Worm (Caenorhabditis elegans) whole organism, late embryonic: ENCODE measurements around the gene T02B11.4.

ENCODE experiments used
- F13H6.1 ChIP-seq: sonication (generic microtip); optimal IDR thresholded peaks from 2 replicates; lab custom pipeline; 2016; ENCODE audit warnings: missing genetic modification characterization, missing compliant biosample characterization
- K02D7.2 ChIP-seq: sonication (generic microtip); optimal IDR thresholded peaks from 2 replicates; lab custom pipeline; 2017; ENCODE audit warnings: mild to moderate bottlenecking, missing genetic modification characterization, missing compliant biosample characterization
- K09A11.1 ChIP-seq: sonication (generic microtip); optimal IDR thresholded peaks from 2 replicates; lab custom pipeline; 2017; ENCODE audit warnings: antibody characterized with exemption, mild to moderate bottlenecking, missing genetic modification characterization, missing compliant biosample characterization; ENCODE audit not compliant: insufficient read depth
- T23F11.4 ChIP-seq: fragments of 200-800 bp; sonication (Bioruptor generic); optimal IDR thresholded peaks from 2 replicates; lab custom pipeline; 2018; ENCODE audit warnings: mild to moderate bottlenecking, missing genetic modification characterization, missing compliant biosample characterization
- Y22D7AL.16 ChIP-seq: sonication (generic microtip); optimal IDR thresholded peaks from 2 replicates; lab custom pipeline; 2016; ENCODE audit warnings: missing genetic modification characterization, missing compliant biosample characterization
- ama-1 ChIP-seq: fragments of 150-350 bp; optimal IDR thresholded peaks from 2 replicates; lab custom pipeline; 2014
- ceh-19 ChIP-seq: fragments of 200-800 bp; sonication (Bioruptor generic); optimal IDR thresholded peaks from 2 replicates; lab custom pipeline; 2018; ENCODE audit warnings: mild to moderate bottlenecking, missing genetic modification characterization, missing compliant biosample characterization
- ceh-2 ChIP-seq: sonication (generic microtip); optimal IDR thresholded peaks from 2 replicates; lab custom pipeline; 2016; ENCODE audit warnings: missing genotype, missing genetic modification characterization, missing compliant biosample characterization
- ceh-22 ChIP-seq: sonication (generic microtip); optimal IDR thresholded peaks from 2 replicates; lab custom pipeline; 2017; ENCODE audit warnings: missing biosample characterization, missing genetic modification characterization
- ceh-31 ChIP-seq: sonication (generic microtip); optimal IDR thresholded peaks from 2 replicates; lab custom pipeline; 2016; ENCODE audit warnings: missing genetic modification characterization, missing compliant biosample characterization
- ceh-34 ChIP-seq: sonication (generic microtip); optimal IDR thresholded peaks from 2 replicates; lab custom pipeline; 2016; ENCODE audit warnings: mild to moderate bottlenecking, missing genetic modification characterization, missing compliant biosample characterization
- ceh-45 ChIP-seq: fragments of 200-800 bp; sonication (Bioruptor generic); IDR thresholded peaks from 2 replicates; pipeline ENCODE4 v1.3.6; 2022; ENCODE audit warnings: missing genetic modification reagents, missing genetic modification characterization, missing compliant biosample characterization
- ceh-48 ChIP-seq: sonication (generic microtip); optimal IDR thresholded peaks from 2 replicates; lab custom pipeline; 2016; ENCODE audit warnings: missing genetic modification characterization, inconsistent platforms, missing compliant biosample characterization
- ceh-6 ChIP-seq: fragments of 200-800 bp; sonication (Bioruptor generic); optimal IDR thresholded peaks from 2 replicates; lab custom pipeline; 2018; ENCODE audit warnings: mild to moderate bottlenecking, missing genetic modification characterization, missing compliant biosample characterization
- ceh-9 ChIP-seq: sonication (generic microtip); optimal IDR thresholded peaks from 2 replicates; lab custom pipeline; 2016; ENCODE audit warnings: mild to moderate bottlenecking, missing genetic modification characterization, inconsistent platforms, missing compliant biosample characterization
- che-1 ChIP-seq: sonication (generic microtip); optimal IDR thresholded peaks from 2 replicates; lab custom pipeline; 2016; ENCODE audit warnings: mild to moderate bottlenecking, missing genetic modification characterization, missing compliant biosample characterization
- dmd-4 ChIP-seq: sonication (generic microtip); optimal IDR thresholded peaks from 2 replicates; lab custom pipeline; 2016; ENCODE audit warnings: borderline replicate concordance, missing genetic modification characterization, missing compliant biosample characterization
- elt-2 ChIP-seq: sonication (generic microtip); optimal IDR thresholded peaks from 2 replicates; lab custom pipeline; 2016; ENCODE audit warnings: missing genetic modification reagents, missing genetic modification characterization, missing compliant biosample characterization
- fkh-6 ChIP-seq: sonication (generic microtip); optimal IDR thresholded peaks from 2 replicates; lab custom pipeline; 2016; ENCODE audit warnings: missing genetic modification characterization, missing compliant biosample characterization
- hlh-13 ChIP-seq: fragments of 200-800 bp; sonication (Bioruptor generic); optimal IDR thresholded peaks from 2 replicates; lab custom pipeline; 2018; ENCODE audit warnings: mild to moderate bottlenecking, missing genetic modification characterization, missing compliant biosample characterization
- hlh-15 ChIP-seq: sonication (generic microtip); optimal IDR thresholded peaks from 2 replicates; lab custom pipeline; 2016; ENCODE audit warnings: missing genetic modification characterization, missing compliant biosample characterization
- hlh-6 ChIP-seq: sonication (generic microtip); optimal IDR thresholded peaks from 2 replicates; lab custom pipeline; 2016; ENCODE audit warnings: missing genotype, missing genetic modification characterization, missing compliant biosample characterization
- hlh-8 ChIP-seq: sonication (generic microtip); optimal IDR thresholded peaks from 2 replicates; lab custom pipeline; 2016; ENCODE audit warnings: missing genotype, missing genetic modification characterization, missing compliant biosample characterization
- lim-6 ChIP-seq: sonication (generic microtip); optimal IDR thresholded peaks from 2 replicates; lab custom pipeline; 2016; ENCODE audit warnings: missing genetic modification characterization, missing compliant biosample characterization
- lin-11 ChIP-seq: fragments of 200-800 bp; sonication (Bioruptor generic); optimal IDR thresholded peaks from 2 replicates; lab custom pipeline; 2018; ENCODE audit warnings: mild to moderate bottlenecking, missing genetic modification characterization, missing compliant biosample characterization
- madf-2 ChIP-seq: sonication (generic microtip); optimal IDR thresholded peaks from 2 replicates; lab custom pipeline; 2017; ENCODE audit warnings: missing genetic modification characterization, missing compliant biosample characterization
- nfya-1 ChIP-seq: sonication (generic microtip); optimal IDR thresholded peaks from 2 replicates; lab custom pipeline; 2017; ENCODE audit warnings: missing genetic modification characterization, mild to moderate bottlenecking, missing compliant biosample characterization, antibody characterized with exemption, moderate library complexity
- nhr-11 ChIP-seq: fragments of 150-350 bp; optimal IDR thresholded peaks from 2 replicates; lab custom pipeline; 2014; ENCODE audit warnings: missing biosample characterization, missing genetic modification characterization
- nhr-232 ChIP-seq: sonication (generic microtip); optimal IDR thresholded peaks from 2 replicates; lab custom pipeline; 2016; ENCODE audit warnings: missing genetic modification characterization, missing compliant biosample characterization
- odd-2 ChIP-seq: sonication (generic microtip); optimal IDR thresholded peaks from 2 replicates; lab custom pipeline; 2017; ENCODE audit warnings: antibody characterized with exemption, mild to moderate bottlenecking, missing genetic modification characterization, missing compliant biosample characterization
- pat-9 ChIP-seq: fragments of 200-800 bp; sonication (Bioruptor generic); optimal IDR thresholded peaks from 2 replicates; lab custom pipeline; 2018; ENCODE audit warnings: mild to moderate bottlenecking, missing genetic modification characterization, moderate library complexity, missing compliant biosample characterization
- pax-1 ChIP-seq: fragments of 150-350 bp; optimal IDR thresholded peaks from 2 replicates; lab custom pipeline; 2014; ENCODE audit warnings: missing biosample characterization, missing genetic modification characterization
- pha-2 ChIP-seq: sonication (generic microtip); optimal IDR thresholded peaks from 2 replicates; lab custom pipeline; 2017; ENCODE audit warnings: mild to moderate bottlenecking, missing genetic modification characterization, missing compliant biosample characterization
- ref-2 ChIP-seq: sonication (generic microtip); optimal IDR thresholded peaks from 2 replicates; lab custom pipeline; 2016; ENCODE audit warnings: missing genetic modification characterization, missing compliant biosample characterization
- rnt-1 ChIP-seq: sonication (generic microtip); optimal IDR thresholded peaks from 2 replicates; lab custom pipeline; 2016; ENCODE audit warnings: missing genetic modification characterization, missing compliant biosample characterization
- sdc-2 ChIP-seq: sonication (generic microtip); optimal IDR thresholded peaks from 2 replicates; lab custom pipeline; 2016; ENCODE audit warnings: missing genotype, missing genetic modification characterization, missing compliant biosample characterization
- syd-9 ChIP-seq: sonication (generic microtip); optimal IDR thresholded peaks from 2 replicates; lab custom pipeline; 2016; ENCODE audit warnings: mild to moderate bottlenecking, missing genetic modification characterization, moderate library complexity, missing compliant biosample characterization
- tbx-7 ChIP-seq: sonication (generic microtip); optimal IDR thresholded peaks from 2 replicates; lab custom pipeline; 2016; ENCODE audit warnings: missing genotype, missing genetic modification characterization, missing compliant biosample characterization
- unc-3 ChIP-seq, 2 experiments: fragments of 200-800 bp in 1 of 2; sonication (Bioruptor generic) in 1 of 2; sonication (generic microtip) in 1 of 2; conservative IDR thresholded peaks in 1 of 2; optimal IDR thresholded peaks in 1 of 2; 2 replicates each; pipeline versions ENCODE4 v1.3.6 to Lab custom; 2016 to 2022; ENCODE audit warnings: missing compliant biosample characterization in 2 of 2, missing genetic modification characterization in 2 of 2, missing genetic modification reagents in 1 of 2
- unc-42 ChIP-seq: sonication (generic microtip); optimal IDR thresholded peaks from 2 replicates; lab custom pipeline; 2016; ENCODE audit warnings: missing genotype, missing genetic modification characterization, missing compliant biosample characterization
- unc-55 ChIP-seq: sonication (generic microtip); optimal IDR thresholded peaks from 2 replicates; lab custom pipeline; 2017; ENCODE audit warnings: missing biosample characterization, missing genetic modification reagents, missing genetic modification characterization
- zip-5 ChIP-seq: sonication (generic microtip); optimal IDR thresholded peaks from 2 replicates; lab custom pipeline; 2016; ENCODE audit warnings: missing genetic modification characterization, missing compliant biosample characterization

Gene T02B11.4

ce11 chrV:884324-884723 is 13.4 kb upstream of the T02B11.4 start, which contains the start of gene srj-38:
Gene srj-38 (minus strand): TSS chrV:884424.
- TF ChIP-seq elt-2 (tag; lab: Kevin White, UChicago) (no peak), madf-2 (tag; lab: Kevin White, UChicago) (no peak), ama-1 (no peak), lim-6 (tag; lab: Kevin White, UChicago) (no peak), hlh-15 (tag; lab: Kevin White, UChicago) (no peak), odd-2 (tag; lab: Kevin White, UChicago) (no peak)

ce11 chrV:879171-879570 is 8.2 kb upstream of the T02B11.4 start, which contains the start of gene srg-53:
Gene srg-53 (plus strand): TSS chrV:879471.
- TF ChIP-seq hlh-13 (GFP tag; lab: Kevin White, UChicago) (no peak), lin-11 (tag; lab: Kevin White, UChicago) (no peak), dmd-4 (tag; lab: Kevin White, UChicago) (no peak), nfya-1 (tag; lab: Kevin White, UChicago) (no peak), ceh-19 (GFP tag; lab: Kevin White, UChicago) (no peak), ceh-6 (GFP tag; lab: Kevin White, UChicago) (no peak), K09A11.1 (no peak), unc-55 (GFP tag; lab: Kevin White, UChicago) (no peak), hlh-8 (no peak), elt-2 (tag; lab: Kevin White, UChicago) (no peak), zip-5 (tag; lab: Kevin White, UChicago) (no peak), hlh-15 (tag; lab: Kevin White, UChicago) (no peak), rnt-1 (tag; lab: Kevin White, UChicago) (no peak)

- TF ChIP-seq tbx-7 (tag; lab: Kevin White, UChicago) (no peak), hlh-8 (no peak), ceh-45 (no peak), ama-1 (no peak), pat-9 (tag; lab: Kevin White, UChicago) (no peak), ceh-9 (tag; lab: Kevin White, UChicago) (no peak), ceh-6 (GFP tag; lab: Kevin White, UChicago) (no peak), ceh-48 (tag; lab: Kevin White, UChicago) (no peak), nhr-11 (tag; lab: Kevin White, UChicago) (no peak), K09A11.1 (no peak), ref-2 (tag; lab: Kevin White, UChicago) (no peak), sdc-2 (tag; lab: Kevin White, UChicago) (no peak), lin-11 (tag; lab: Kevin White, UChicago) (no peak), ceh-19 (GFP tag; lab: Kevin White, UChicago) (no peak)
Observed at ce11 chrV:878567-878966, 7.6 kb upstream of the T02B11.4 start, which contains the start of gene T02B11.8. Gene T02B11.8 (minus strand): TSS chrV:878667.

ce11 chrV:875945-876344 is 5.0 kb upstream of the T02B11.4 start, which contains the start of gene T02B11.9:
Gene T02B11.9 (plus strand): TSS chrV:876245.
- TF ChIP-seq rnt-1 (tag; lab: Kevin White, UChicago) (no peak), K02D7.2 (no peak), ceh-31 (tag; lab: Kevin White, UChicago) (no peak), T23F11.4 (GFP tag; lab: Kevin White, UChicago) (no peak), hlh-13 (GFP tag; lab: Kevin White, UChicago) (no peak), pax-1 (tag; lab: Kevin White, UChicago) (no peak), nfya-1 (tag; lab: Kevin White, UChicago) (no peak), hlh-6 (no peak), hlh-15 (tag; lab: Kevin White, UChicago) (no peak), ref-2 (tag; lab: Kevin White, UChicago) (no peak), ceh-22 (tag; lab: Kevin White, UChicago) (no peak), pha-2 (tag; lab: Kevin White, UChicago) (no peak), F13H6.1 (tag; lab: Kevin White, UChicago) (no peak)
- TF ChIP-seq, all 69 proteins: peak for 0

ce11 chrV:866729-867128 is 4.2 kb downstream of the T02B11.4 start, which contains the start of gene T02B11.3:
Gene T02B11.3 (minus strand): TSS chrV:866829.
- TF ChIP-seq K02D7.2 (no peak), ceh-2 (tag; lab: Kevin White, UChicago) (no peak), ceh-34 (no peak), unc-42 (tag; lab: Kevin White, UChicago) (no peak), ceh-6 (GFP tag; lab: Kevin White, UChicago) (no peak), che-1 (tag; lab: Kevin White, UChicago) (no peak), ref-2 (tag; lab: Kevin White, UChicago) (no peak), K09A11.1 (no peak), hlh-13 (GFP tag; lab: Kevin White, UChicago) (no peak), ceh-22 (tag; lab: Kevin White, UChicago) (no peak), unc-3 (GFP tag; conservative IDR thresholded peaks at IDR 0.05; lab: Robert Waterston, UW) (no peak), unc-3 (tag; optimal IDR thresholded peaks at IDR 0.05; lab: Kevin White, UChicago) (no peak), Y22D7AL.16 (tag; lab: Kevin White, UChicago) (no peak), syd-9 (no peak), nhr-232 (tag; lab: Kevin White, UChicago) (no peak), rnt-1 (tag; lab: Kevin White, UChicago) (no peak), fkh-6 (no peak)
